Worm (Caenorhabditis elegans): ENCODE results near the gene cytb-5.1.

The cytb-5.1 gene

ce11 chrX:14039293-14039692 lies 37.6 kb downstream of the cytb-5.1 start:
- TF ChIP-seq unc-62 (GFP tag; optimal IDR thresholded peaks at IDR 0.05) = no peak

- TF ChIP-seq unc-62 (GFP tag; optimal IDR thresholded peaks at IDR 0.05) = no peak
These were observed 42.6 kb downstream of the cytb-5.1 start for ce11 chrX:14044362-14044761.

ce11 chrX:14047609-14048008 lies 45.9 kb downstream of the cytb-5.1 start:
- no peak for TF ChIP-seq unc-62 (GFP tag; optimal IDR thresholded peaks at IDR 0.05)

DNA sequence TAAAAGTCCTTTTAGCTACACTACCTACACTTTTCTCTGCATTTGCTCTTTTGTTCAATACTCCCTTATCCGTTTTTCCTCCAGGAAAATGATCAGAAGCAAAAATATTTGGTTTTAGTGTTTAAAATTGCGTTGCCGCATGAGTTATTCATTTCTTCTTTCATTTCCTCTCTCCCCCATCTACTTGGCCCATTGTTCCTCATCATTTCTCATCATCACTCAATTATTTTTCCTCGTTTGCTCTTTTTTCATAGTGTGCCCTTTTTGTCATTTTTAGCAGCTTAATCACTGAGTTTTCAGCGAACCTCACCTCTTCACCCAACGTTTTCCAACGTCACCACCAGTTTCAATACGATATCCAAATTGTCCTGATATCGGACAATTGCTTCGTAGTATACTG lies 47.5 kb downstream of the cytb-5.1 start, which contains the start of gene dyc-1:
Gene dyc-1, plus strand, starts transcription at position 301 of the 400 bp plus-strand sequence.
- no peak for TF ChIP-seq unc-62 (GFP tag; optimal IDR thresholded peaks at IDR 0.05)

Data from whole organism, dauer.